Worm (Caenorhabditis elegans) whole organism, late embryonic: ENCODE results near the gene T04C10.3.

ENCODE experiments used
- C08G9.2 ChIP-seq: sonication (generic microtip); optimal IDR thresholded peaks from 2 replicates; lab custom pipeline; 2016; ENCODE audit warnings: mild to moderate bottlenecking, missing genetic modification characterization, moderate library complexity, missing compliant biosample characterization
- F13H6.1 ChIP-seq: sonication (generic microtip); optimal IDR thresholded peaks from 2 replicates; lab custom pipeline; 2016; ENCODE audit warnings: missing genetic modification characterization, missing compliant biosample characterization
- K09A11.1 ChIP-seq: sonication (generic microtip); optimal IDR thresholded peaks from 2 replicates; lab custom pipeline; 2017; ENCODE audit warnings: antibody characterized with exemption, mild to moderate bottlenecking, missing genetic modification characterization, missing compliant biosample characterization; ENCODE audit not compliant: insufficient read depth
- T23F11.4 ChIP-seq: fragments of 200-800 bp; sonication (Bioruptor generic); optimal IDR thresholded peaks from 2 replicates; lab custom pipeline; 2018; ENCODE audit warnings: mild to moderate bottlenecking, missing genetic modification characterization, missing compliant biosample characterization
- Y22D7AL.16 ChIP-seq: sonication (generic microtip); optimal IDR thresholded peaks from 2 replicates; lab custom pipeline; 2016; ENCODE audit warnings: missing genetic modification characterization, missing compliant biosample characterization
- ahr-1 ChIP-seq: sonication (generic microtip); optimal IDR thresholded peaks from 2 replicates; lab custom pipeline; 2016; ENCODE audit warnings: missing genetic modification characterization, missing compliant biosample characterization
- ama-1 ChIP-seq: fragments of 150-350 bp; optimal IDR thresholded peaks from 2 replicates; lab custom pipeline; 2014
- ceh-14 ChIP-seq: sonication (generic microtip); optimal IDR thresholded peaks from 2 replicates; lab custom pipeline; 2016; ENCODE audit warnings: missing genotype, missing genetic modification characterization, missing compliant biosample characterization
- ceh-18 ChIP-seq: sonication (generic microtip); optimal IDR thresholded peaks from 2 replicates; lab custom pipeline; 2016; ENCODE audit warnings: missing genetic modification characterization, missing compliant biosample characterization
- ceh-24 ChIP-seq: sonication (generic microtip); optimal IDR thresholded peaks from 2 replicates; lab custom pipeline; 2016; ENCODE audit warnings: mild to moderate bottlenecking, missing genetic modification characterization, missing compliant biosample characterization
- ceh-30 ChIP-seq: fragments of 150-350 bp; optimal IDR thresholded peaks from 2 replicates; lab custom pipeline; 2014; ENCODE audit warnings: missing biosample characterization, missing genetic modification characterization
- ceh-31 ChIP-seq: sonication (generic microtip); optimal IDR thresholded peaks from 2 replicates; lab custom pipeline; 2016; ENCODE audit warnings: missing genetic modification characterization, missing compliant biosample characterization
- ceh-45 ChIP-seq: fragments of 200-800 bp; sonication (Bioruptor generic); IDR thresholded peaks from 2 replicates; pipeline ENCODE4 v1.3.6; 2022; ENCODE audit warnings: missing genetic modification reagents, missing genetic modification characterization, missing compliant biosample characterization
- ceh-48 ChIP-seq: sonication (generic microtip); optimal IDR thresholded peaks from 2 replicates; lab custom pipeline; 2016; ENCODE audit warnings: missing genetic modification characterization, inconsistent platforms, missing compliant biosample characterization
- ceh-6 ChIP-seq: fragments of 200-800 bp; sonication (Bioruptor generic); optimal IDR thresholded peaks from 2 replicates; lab custom pipeline; 2018; ENCODE audit warnings: mild to moderate bottlenecking, missing genetic modification characterization, missing compliant biosample characterization
- ceh-9 ChIP-seq: sonication (generic microtip); optimal IDR thresholded peaks from 2 replicates; lab custom pipeline; 2016; ENCODE audit warnings: mild to moderate bottlenecking, missing genetic modification characterization, inconsistent platforms, missing compliant biosample characterization
- che-1 ChIP-seq: sonication (generic microtip); optimal IDR thresholded peaks from 2 replicates; lab custom pipeline; 2016; ENCODE audit warnings: mild to moderate bottlenecking, missing genetic modification characterization, missing compliant biosample characterization
- dmd-4 ChIP-seq: sonication (generic microtip); optimal IDR thresholded peaks from 2 replicates; lab custom pipeline; 2016; ENCODE audit warnings: borderline replicate concordance, missing genetic modification characterization, missing compliant biosample characterization
- dve-1 ChIP-seq: sonication (generic microtip); optimal IDR thresholded peaks from 2 replicates; lab custom pipeline; 2017; ENCODE audit warnings: antibody characterized with exemption, mild to moderate bottlenecking, missing genetic modification characterization, missing compliant biosample characterization
- elt-2 ChIP-seq: sonication (generic microtip); optimal IDR thresholded peaks from 2 replicates; lab custom pipeline; 2016; ENCODE audit warnings: missing genetic modification reagents, missing genetic modification characterization, missing compliant biosample characterization
- elt-4 ChIP-seq: sonication (generic microtip); optimal IDR thresholded peaks from 2 replicates; lab custom pipeline; 2016; ENCODE audit warnings: missing genetic modification characterization, missing compliant biosample characterization
- ets-4 ChIP-seq: sonication (generic microtip); optimal IDR thresholded peaks from 2 replicates; lab custom pipeline; 2016; ENCODE audit warnings: missing genetic modification characterization, missing compliant biosample characterization
- eyg-1 ChIP-seq: sonication (generic microtip); optimal IDR thresholded peaks from 2 replicates; lab custom pipeline; 2016; ENCODE audit warnings: missing genotype, missing genetic modification characterization, missing compliant biosample characterization
- fax-1 ChIP-seq: sonication (generic microtip); optimal IDR thresholded peaks from 2 replicates; lab custom pipeline; 2016; ENCODE audit warnings: missing genotype, missing genetic modification characterization, missing compliant biosample characterization
- fkh-10 ChIP-seq: fragments of 150-350 bp; optimal IDR thresholded peaks from 2 replicates; lab custom pipeline; 2014; ENCODE audit warnings: missing biosample characterization, missing genetic modification reagents, missing genetic modification characterization
- fkh-6 ChIP-seq: sonication (generic microtip); optimal IDR thresholded peaks from 2 replicates; lab custom pipeline; 2016; ENCODE audit warnings: missing genetic modification characterization, missing compliant biosample characterization
- hlh-30 ChIP-seq: sonication (generic microtip); optimal IDR thresholded peaks from 2 replicates; lab custom pipeline; 2017; ENCODE audit warnings: antibody characterized with exemption, missing genetic modification characterization, missing compliant biosample characterization; ENCODE audit not compliant: insufficient read depth
- hlh-6 ChIP-seq: sonication (generic microtip); optimal IDR thresholded peaks from 2 replicates; lab custom pipeline; 2016; ENCODE audit warnings: missing genotype, missing genetic modification characterization, missing compliant biosample characterization
- hlh-8 ChIP-seq: sonication (generic microtip); optimal IDR thresholded peaks from 2 replicates; lab custom pipeline; 2016; ENCODE audit warnings: missing genotype, missing genetic modification characterization, missing compliant biosample characterization
- lim-6 ChIP-seq: sonication (generic microtip); optimal IDR thresholded peaks from 2 replicates; lab custom pipeline; 2016; ENCODE audit warnings: missing genetic modification characterization, missing compliant biosample characterization
- lin-11 ChIP-seq: fragments of 200-800 bp; sonication (Bioruptor generic); optimal IDR thresholded peaks from 2 replicates; lab custom pipeline; 2018; ENCODE audit warnings: mild to moderate bottlenecking, missing genetic modification characterization, missing compliant biosample characterization
- mec-3 ChIP-seq: sonication (generic microtip); optimal IDR thresholded peaks from 2 replicates; lab custom pipeline; 2016; ENCODE audit warnings: borderline replicate concordance, missing genetic modification characterization, missing compliant biosample characterization
- nhr-11 ChIP-seq: fragments of 150-350 bp; optimal IDR thresholded peaks from 2 replicates; lab custom pipeline; 2014; ENCODE audit warnings: missing biosample characterization, missing genetic modification characterization
- nhr-232 ChIP-seq: sonication (generic microtip); optimal IDR thresholded peaks from 2 replicates; lab custom pipeline; 2016; ENCODE audit warnings: missing genetic modification characterization, missing compliant biosample characterization
- odd-2 ChIP-seq: sonication (generic microtip); optimal IDR thresholded peaks from 2 replicates; lab custom pipeline; 2017; ENCODE audit warnings: antibody characterized with exemption, mild to moderate bottlenecking, missing genetic modification characterization, missing compliant biosample characterization
- pag-3 ChIP-seq: sonication (generic microtip); optimal IDR thresholded peaks from 2 replicates; lab custom pipeline; 2016; ENCODE audit warnings: missing compliant biosample characterization, missing genetic modification characterization, borderline replicate concordance
- pat-9 ChIP-seq: fragments of 200-800 bp; sonication (Bioruptor generic); optimal IDR thresholded peaks from 2 replicates; lab custom pipeline; 2018; ENCODE audit warnings: mild to moderate bottlenecking, missing genetic modification characterization, moderate library complexity, missing compliant biosample characterization
- pax-1 ChIP-seq: fragments of 150-350 bp; optimal IDR thresholded peaks from 2 replicates; lab custom pipeline; 2014; ENCODE audit warnings: missing biosample characterization, missing genetic modification characterization
- pha-2 ChIP-seq: sonication (generic microtip); optimal IDR thresholded peaks from 2 replicates; lab custom pipeline; 2017; ENCODE audit warnings: mild to moderate bottlenecking, missing genetic modification characterization, missing compliant biosample characterization
- pqm-1 ChIP-seq: sonication (generic microtip); optimal IDR thresholded peaks from 2 replicates; lab custom pipeline; 2016; ENCODE audit warnings: missing genetic modification characterization, missing compliant biosample characterization
- pros-1 ChIP-seq: fragments of 150-350 bp; optimal IDR thresholded peaks from 2 replicates; lab custom pipeline; 2014; ENCODE audit warnings: missing biosample characterization, missing genetic modification reagents, missing genetic modification characterization
- ref-2 ChIP-seq: sonication (generic microtip); optimal IDR thresholded peaks from 2 replicates; lab custom pipeline; 2016; ENCODE audit warnings: missing genetic modification characterization, missing compliant biosample characterization
- rnt-1 ChIP-seq: sonication (generic microtip); optimal IDR thresholded peaks from 2 replicates; lab custom pipeline; 2016; ENCODE audit warnings: missing genetic modification characterization, missing compliant biosample characterization
- sox-2 ChIP-seq: fragments of 200-800 bp; sonication (Bioruptor generic); IDR thresholded peaks from 2 replicates; pipeline ENCODE4 v1.3.6; 2022; ENCODE audit warnings: missing genetic modification reagents, missing genetic modification characterization, missing compliant biosample characterization
- sox-4 ChIP-seq: sonication (generic microtip); optimal IDR thresholded peaks from 2 replicates; lab custom pipeline; 2017; ENCODE audit warnings: mild to moderate bottlenecking, missing genetic modification characterization, inconsistent platforms, missing compliant biosample characterization
- tbx-7 ChIP-seq: sonication (generic microtip); optimal IDR thresholded peaks from 2 replicates; lab custom pipeline; 2016; ENCODE audit warnings: missing genotype, missing genetic modification characterization, missing compliant biosample characterization
- ttx-3 ChIP-seq: sonication (generic microtip); optimal IDR thresholded peaks from 2 replicates; lab custom pipeline; 2016; ENCODE audit warnings: missing genetic modification reagents, missing genetic modification characterization, missing compliant biosample characterization
- unc-3 ChIP-seq, 2 experiments: fragments of 200-800 bp in 1 of 2; sonication (Bioruptor generic) in 1 of 2; sonication (generic microtip) in 1 of 2; conservative IDR thresholded peaks in 1 of 2; optimal IDR thresholded peaks in 1 of 2; 2 replicates each; pipeline versions ENCODE4 v1.3.6 to Lab custom; 2016 to 2022; ENCODE audit warnings: missing compliant biosample characterization in 2 of 2, missing genetic modification characterization in 2 of 2, missing genetic modification reagents in 1 of 2
- unc-42 ChIP-seq: sonication (generic microtip); optimal IDR thresholded peaks from 2 replicates; lab custom pipeline; 2016; ENCODE audit warnings: missing genotype, missing genetic modification characterization, missing compliant biosample characterization
- unc-55 ChIP-seq: sonication (generic microtip); optimal IDR thresholded peaks from 2 replicates; lab custom pipeline; 2017; ENCODE audit warnings: missing biosample characterization, missing genetic modification reagents, missing genetic modification characterization
- unc-86 ChIP-seq: sonication (generic microtip); optimal IDR thresholded peaks from 2 replicates; lab custom pipeline; 2016; ENCODE audit warnings: missing genetic modification characterization, missing compliant biosample characterization
- zip-5 ChIP-seq: sonication (generic microtip); optimal IDR thresholded peaks from 2 replicates; lab custom pipeline; 2016; ENCODE audit warnings: missing genetic modification characterization, missing compliant biosample characterization
- ztf-16 ChIP-seq: sonication (generic microtip); optimal IDR thresholded peaks from 2 replicates; lab custom pipeline; 2017; ENCODE audit warnings: missing genetic modification characterization, missing compliant biosample characterization

Gene T04C10.3

DNA sequence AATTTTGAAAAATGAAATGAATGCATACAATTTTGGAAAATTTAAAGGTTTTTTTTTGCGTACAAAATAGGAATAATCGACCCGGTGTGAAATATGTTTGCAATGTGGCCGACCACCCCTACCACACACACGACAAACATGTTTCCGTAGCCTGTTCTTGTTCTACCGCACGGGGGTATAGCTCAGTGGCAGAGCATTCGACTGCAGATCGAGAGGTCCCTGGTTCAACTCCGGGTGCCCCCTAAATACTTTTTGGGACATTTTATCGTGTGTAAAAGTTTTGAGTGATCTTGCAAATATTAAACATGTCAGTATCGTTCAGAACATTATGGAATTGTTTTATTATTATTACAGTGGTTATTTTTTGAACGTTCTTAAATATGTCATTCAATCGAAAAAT is 7.5 kb upstream of the T04C10.3 start (continued):
- peak; percentile 76; the same call in 1 of the 2 replicates for TF ChIP-seq unc-3 (GFP tag; conservative IDR thresholded peaks at IDR 0.05; lab: Robert Waterston, UW)
- peak; percentile 37 for TF ChIP-seq unc-3 (tag; optimal IDR thresholded peaks at IDR 0.05; lab: Kevin White, UChicago)
- TF ChIP-seq elt-2 (tag; lab: Kevin White, UChicago) = peak; percentile 85
- no peak for TF ChIP-seq pros-1
- peak; percentile 41 for TF ChIP-seq rnt-1 (tag; lab: Kevin White, UChicago)
- TF ChIP-seq pag-3 (tag; lab: Kevin White, UChicago) = no peak
- TF ChIP-seq nhr-232 (tag; lab: Kevin White, UChicago) = peak; percentile 78
- TF ChIP-seq ceh-45 (GFP tag; lab: Robert Waterston, UW) = peak; percentile 37; the same call in 1 of the 2 replicates
- TF ChIP-seq pqm-1 (tag; lab: Kevin White, UChicago) = no peak
- no peak for TF ChIP-seq ceh-14 (tag; lab: Kevin White, UChicago)
- no peak for TF ChIP-seq nhr-11 (tag; lab: Kevin White, UChicago)
- TF ChIP-seq ref-2 = peak; percentile 74
- peak; percentile 76 for TF ChIP-seq pha-2 (tag; lab: Kevin White, UChicago)
- TF ChIP-seq pat-9 (tag; lab: Kevin White, UChicago) = peak; percentile 77
- no peak for TF ChIP-seq ama-1 (lab: Kevin White, UChicago)
- peak; percentile 62 for TF ChIP-seq fkh-6 (tag; lab: Kevin White, UChicago)
- TF ChIP-seq eyg-1 (tag; lab: Kevin White, UChicago) = peak; percentile 26
- TF ChIP-seq mec-3 (tag; lab: Kevin White, UChicago) = no peak
- TF ChIP-seq lim-6 = no peak
- TF ChIP-seq hlh-6 (tag; lab: Kevin White, UChicago) = peak; percentile 83
- TF ChIP-seq tbx-7 = peak; percentile 5
- no peak for TF ChIP-seq odd-2 (tag; lab: Kevin White, UChicago)
- TF ChIP-seq ets-4 (tag; lab: Kevin White, UChicago) = no peak
- peak; percentile 70 for TF ChIP-seq C08G9.2 (tag; lab: Kevin White, UChicago)
- no peak for TF ChIP-seq unc-42 (tag; lab: Kevin White, UChicago)
- TF ChIP-seq K09A11.1 (tag; lab: Kevin White, UChicago) = peak; percentile 74
- TF ChIP-seq hlh-8 (tag; lab: Kevin White, UChicago) = peak; percentile 52
- TF ChIP-seq ahr-1 (tag; lab: Kevin White, UChicago) = peak; percentile 70
- peak; percentile 74 for TF ChIP-seq Y22D7AL.16 (tag; lab: Kevin White, UChicago)
- peak; percentile 38 for TF ChIP-seq ztf-16
- peak; percentile 39 for TF ChIP-seq ceh-24 (tag; lab: Kevin White, UChicago)
- TF ChIP-seq ceh-9 (tag; lab: Kevin White, UChicago) = no peak
- no peak for TF ChIP-seq elt-4 (tag; lab: Kevin White, UChicago)
- no peak for TF ChIP-seq fkh-10
- TF ChIP-seq lin-11 (tag; lab: Kevin White, UChicago) = peak; percentile 61
- TF ChIP-seq ceh-31 (tag; lab: Kevin White, UChicago) = peak; percentile 49
- peak; percentile 53 for TF ChIP-seq ceh-48
- TF ChIP-seq zip-5 (tag; lab: Kevin White, UChicago) = peak; percentile 19
- no peak for TF ChIP-seq dve-1 (tag; lab: Kevin White, UChicago)
- TF ChIP-seq ceh-6 = peak; percentile 81
- no peak for TF ChIP-seq ceh-30 (tag; lab: Kevin White, UChicago)
- peak; percentile 75 for TF ChIP-seq T23F11.4 (GFP tag; lab: Kevin White, UChicago)
- peak; percentile 33 for TF ChIP-seq ceh-18 (tag; lab: Kevin White, UChicago)
- no peak for TF ChIP-seq hlh-30
- TF ChIP-seq unc-86 = peak; percentile 65
- peak; percentile 47 for TF ChIP-seq fax-1
- peak; percentile 62 for TF ChIP-seq sox-2 (GFP tag; lab: Robert Waterston, UW)
- TF ChIP-seq ttx-3 (tag; lab: Kevin White, UChicago) = peak; percentile 76
- peak; percentile 41 for TF ChIP-seq dmd-4
- peak; percentile 85 for TF ChIP-seq che-1 (tag; lab: Kevin White, UChicago)
- peak; percentile 69 for TF ChIP-seq sox-4 (tag; lab: Kevin White, UChicago)
- TF ChIP-seq unc-55 (GFP tag; lab: Kevin White, UChicago) = no peak
- TF ChIP-seq pax-1 (tag; lab: Kevin White, UChicago) = no peak
- peak; percentile 65 for TF ChIP-seq F13H6.1 (tag; lab: Kevin White, UChicago)
